Fruit fly (Drosophila melanogaster): Measurements from ENCODE around the gene Piezo.

DNA sequence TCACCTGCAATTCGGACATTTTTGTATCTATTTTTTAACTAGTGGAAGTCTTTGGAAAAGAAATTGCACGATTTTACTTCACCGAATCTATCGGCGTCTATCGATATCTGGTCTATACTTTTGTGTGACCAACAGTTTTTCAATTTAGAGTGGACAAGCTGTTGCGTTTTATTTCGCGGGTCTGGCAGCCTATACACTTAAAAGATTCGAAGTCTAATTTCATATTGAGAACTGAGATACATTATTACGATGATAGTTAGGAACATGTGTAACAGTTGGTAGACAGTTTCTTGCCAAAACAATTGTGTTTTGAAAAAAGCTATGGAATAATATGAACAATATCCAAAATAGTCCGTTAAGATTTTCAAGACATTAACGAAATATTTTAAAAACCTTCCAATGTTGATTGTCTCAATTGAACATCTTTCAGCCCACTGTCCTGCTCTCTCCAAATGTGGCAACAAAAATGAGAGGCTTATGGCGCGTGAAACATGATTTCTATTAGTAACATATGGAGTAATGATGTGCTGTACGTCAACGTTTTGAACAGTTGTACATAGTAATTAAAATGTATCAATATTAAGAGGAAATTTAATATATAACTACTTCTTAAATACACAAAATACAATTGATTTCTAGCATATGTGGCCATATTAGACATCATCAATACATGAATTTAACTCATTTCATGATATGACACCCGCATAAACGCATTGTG lies 407 bp upstream of the Piezo start, which contains the start of gene Acbp1:
- TF ChIP-seq psq (GFP tag; optimal IDR thresholded peaks at IDR 0.05) (peak; percentile 86), GATAd (GFP tag; optimal IDR thresholded peaks at IDR 0.05) (peak; percentile 67), dsf (GFP tag; optimal IDR thresholded peaks at IDR 0.05; ENCODE audit: borderline replicate concordance) (peak; percentile 73)
